Worm (Caenorhabditis elegans) whole organism, early embryonic: Measurements from ENCODE around the gene Y39E4B.13.

Experiments
- B0310.2 ChIP-seq: sonication (generic microtip); optimal IDR thresholded peaks from 2 replicates; lab custom pipeline; 2016; ENCODE audit warnings: mild to moderate bottlenecking, missing genetic modification characterization, missing compliant biosample characterization
- ama-1 ChIP-seq: fragments of 150-350 bp; optimal IDR thresholded peaks from 2 replicates; lab custom pipeline; 2014
- flt-1 ChIP-seq: fragments of 200-800 bp; sonication (Bioruptor generic); IDR thresholded peaks from 2 replicates; pipeline ENCODE4 v1.3.6; 2022; ENCODE audit warnings: missing genetic modification characterization, missing compliant biosample characterization
- scrt-1 ChIP-seq: fragments of 200-800 bp; sonication (Bioruptor generic); IDR thresholded peaks from 2 replicates; pipeline ENCODE4 v1.3.6; 2022; ENCODE audit warnings: missing genetic modification characterization, missing compliant biosample characterization
- sea-1 ChIP-seq: fragments of 200-800 bp; sonication (Bioruptor generic); conservative IDR thresholded peaks from 2 replicates; pipeline ENCODE4 v1.3.6; 2022; ENCODE audit warnings: missing genetic modification characterization, missing compliant biosample characterization
- tbx-11 ChIP-seq: fragments of 200-800 bp; sonication (Bioruptor generic); IDR thresholded peaks from 2 replicates; pipeline ENCODE4 v1.3.6; 2022; ENCODE audit warnings: missing genetic modification characterization, missing compliant biosample characterization
- tbx-37 ChIP-seq: fragments of 200-800 bp; sonication (Bioruptor generic); conservative IDR thresholded peaks from 2 replicates; pipeline ENCODE4 v1.3.6; 2022; ENCODE audit warnings: missing genetic modification reagents, missing genetic modification characterization, missing compliant biosample characterization

DNA sequence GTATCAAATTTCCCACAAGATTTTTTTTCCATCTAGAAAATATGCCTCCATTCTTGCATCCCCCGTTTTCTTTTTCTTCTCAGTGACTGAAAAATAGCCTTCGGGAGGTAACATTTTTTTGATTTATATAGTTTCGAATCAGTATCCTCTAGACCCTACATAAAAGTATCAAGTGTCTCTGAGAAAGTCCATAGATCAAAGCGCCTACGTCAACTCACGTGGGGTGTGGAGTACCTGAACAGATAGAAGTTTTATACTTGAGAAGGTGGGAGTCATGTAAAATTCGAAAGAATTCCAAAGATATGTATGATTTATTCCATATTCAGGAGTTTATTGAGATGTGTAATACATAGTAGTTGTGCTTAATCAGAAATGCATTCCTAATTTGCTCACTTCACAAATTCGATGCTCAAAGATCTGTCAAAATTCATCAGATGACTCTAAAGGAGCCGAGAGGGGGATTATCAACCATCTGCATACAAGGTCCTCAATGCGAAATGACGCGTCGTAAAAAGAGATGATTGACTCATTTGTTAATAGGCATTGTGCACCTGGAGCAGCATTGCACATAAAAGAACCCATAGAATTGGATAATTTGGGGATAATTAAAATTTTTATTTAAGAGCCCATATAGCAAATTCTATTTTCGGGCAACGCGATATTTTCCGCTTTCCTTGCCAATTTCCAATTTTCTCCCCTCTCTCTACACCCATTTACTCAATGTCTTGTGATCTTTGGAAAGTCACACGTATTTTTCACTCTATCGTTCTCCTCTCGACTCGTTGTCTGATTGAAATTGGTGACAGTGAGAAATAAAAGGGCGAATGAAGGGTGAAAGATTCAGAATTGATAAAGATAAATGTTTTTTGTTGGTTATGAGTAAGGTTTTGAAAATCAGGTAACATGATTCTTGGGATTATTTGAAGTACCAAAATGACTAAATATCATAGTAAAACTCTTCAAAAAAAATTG, 26.4 kb upstream of the Y39E4B.13 start:
- TF ChIP-seq scrt-1 (GFP tag; lab: Robert Waterston, UW) (no peak), ama-1 (no peak), tbx-11 (no peak), tbx-37 (GFP tag; lab: Robert Waterston, UW) (no peak), sea-1 (0 out of 2 replicates have a peak, but pooled peaks have one; percentile 47), B0310.2 (tag; lab: Kevin White, UChicago) (no peak), flt-1 (no peak)
